Worm (Caenorhabditis elegans): ENCODE results near the gene K04E7.1.

The K04E7.1 gene

ce11 chrX:6433688-6434087 is 28.1 kb upstream of the K04E7.1 start, which contains the start of gene K10C2.2:
Gene K10C2.2, minus strand, starts transcription at chrX:6433788.
- no peak for TF ChIP-seq klf-2 (GFP tag; conservative IDR thresholded peaks at IDR 0.05)
- no peak for TF ChIP-seq T22C8.4 (GFP tag; IDR thresholded peaks at IDR 0.05)
- TF ChIP-seq ztf-23 (GFP tag; IDR thresholded peaks at IDR 0.05): no peak
- TF ChIP-seq ref-1 (GFP tag; conservative IDR thresholded peaks at IDR 0.05): no peak
- TF ChIP-seq med-1 (GFP tag; optimal IDR thresholded peaks at IDR 0.05; ENCODE audit: insufficient read depth): no peak
- TF ChIP-seq flt-1 (GFP tag; IDR thresholded peaks at IDR 0.05): no peak
- TF ChIP-seq tab-1 (GFP tag; IDR thresholded peaks at IDR 0.05): no peak
- TF ChIP-seq ztf-29 (GFP tag; IDR thresholded peaks at IDR 0.05): no peak
- TF ChIP-seq cog-1 (tag; optimal IDR thresholded peaks at IDR 0.05): no peak

ce11 chrX:6435812-6436211 is 26.0 kb upstream of the K04E7.1 start:
- TF ChIP-seq cog-1 (tag; optimal IDR thresholded peaks at IDR 0.05): no peak
- TF ChIP-seq med-1 (GFP tag; optimal IDR thresholded peaks at IDR 0.05; ENCODE audit: insufficient read depth): no peak
- TF ChIP-seq klf-2 (GFP tag; conservative IDR thresholded peaks at IDR 0.05): no peak
- TF ChIP-seq ztf-29 (GFP tag; IDR thresholded peaks at IDR 0.05): no peak
- TF ChIP-seq tab-1 (GFP tag; IDR thresholded peaks at IDR 0.05): no peak
- no peak for TF ChIP-seq T22C8.4 (GFP tag; IDR thresholded peaks at IDR 0.05)
- TF ChIP-seq flt-1 (GFP tag; IDR thresholded peaks at IDR 0.05): no peak
- no peak for TF ChIP-seq ref-1 (GFP tag; conservative IDR thresholded peaks at IDR 0.05)
- no peak for TF ChIP-seq ztf-23 (GFP tag; IDR thresholded peaks at IDR 0.05)

- TF ChIP-seq T22C8.4 (GFP tag; IDR thresholded peaks at IDR 0.05): no peak
- TF ChIP-seq cog-1 (tag; optimal IDR thresholded peaks at IDR 0.05): no peak
- no peak for TF ChIP-seq ztf-29 (GFP tag; IDR thresholded peaks at IDR 0.05)
- TF ChIP-seq flt-1 (GFP tag; IDR thresholded peaks at IDR 0.05): no peak
- no peak for TF ChIP-seq ztf-23 (GFP tag; IDR thresholded peaks at IDR 0.05)
- no peak for TF ChIP-seq tab-1 (GFP tag; IDR thresholded peaks at IDR 0.05)
- TF ChIP-seq med-1 (GFP tag; optimal IDR thresholded peaks at IDR 0.05; ENCODE audit: insufficient read depth): no peak
- no peak for TF ChIP-seq ref-1 (GFP tag; conservative IDR thresholded peaks at IDR 0.05)
Measured at ce11 chrX:6437545-6437944, 24.3 kb upstream of the K04E7.1 start, which contains the start of gene K10C2.8. Gene K10C2.8, minus strand, starts transcription at chrX:6437645.

ce11 chrX:6440464-6440863 is 21.4 kb upstream of the K04E7.1 start, which contains the start of gene K10C2.14:
Gene K10C2.14, minus strand, starts transcription at chrX:6440564.
- TF ChIP-seq flt-1 (GFP tag; IDR thresholded peaks at IDR 0.05) (no peak), ref-1 (GFP tag; conservative IDR thresholded peaks at IDR 0.05) (no peak), ztf-29 (GFP tag; IDR thresholded peaks at IDR 0.05) (no peak), cog-1 (tag; optimal IDR thresholded peaks at IDR 0.05) (no peak), ztf-23 (GFP tag; IDR thresholded peaks at IDR 0.05) (no peak), tab-1 (GFP tag; IDR thresholded peaks at IDR 0.05) (no peak), klf-2 (GFP tag; conservative IDR thresholded peaks at IDR 0.05) (no peak), T22C8.4 (GFP tag; IDR thresholded peaks at IDR 0.05) (no peak), med-1 (GFP tag; optimal IDR thresholded peaks at IDR 0.05; ENCODE audit: insufficient read depth) (no peak)

ce11 chrX:6443373-6443772 is 18.5 kb upstream of the K04E7.1 start, which contains the start of gene K10C2.7:
Gene K10C2.7, minus strand, starts transcription at chrX:6443473.
- no peak for TF ChIP-seq ztf-23 (GFP tag; IDR thresholded peaks at IDR 0.05)
- TF ChIP-seq med-1 (GFP tag; optimal IDR thresholded peaks at IDR 0.05; ENCODE audit: insufficient read depth): no peak
- TF ChIP-seq ref-1 (GFP tag; conservative IDR thresholded peaks at IDR 0.05): no peak
- TF ChIP-seq T22C8.4 (GFP tag; IDR thresholded peaks at IDR 0.05): no peak
- no peak for TF ChIP-seq flt-1 (GFP tag; IDR thresholded peaks at IDR 0.05)
- no peak for TF ChIP-seq klf-2 (GFP tag; conservative IDR thresholded peaks at IDR 0.05)
- TF ChIP-seq ztf-29 (GFP tag; IDR thresholded peaks at IDR 0.05): no peak
- TF ChIP-seq tab-1 (GFP tag; IDR thresholded peaks at IDR 0.05): no peak
- TF ChIP-seq cog-1 (tag; optimal IDR thresholded peaks at IDR 0.05): no peak

- no peak for TF ChIP-seq T22C8.4 (GFP tag; IDR thresholded peaks at IDR 0.05)
Measured at ce11 chrX:6445239-6445638, 16.6 kb upstream of the K04E7.1 start.

ce11 chrX:6446564-6446963 is 15.3 kb upstream of the K04E7.1 start, which contains the start of gene asp-14:
Gene asp-14, minus strand, starts transcription at chrX:6446664.
- TF ChIP-seq ztf-23 (GFP tag; IDR thresholded peaks at IDR 0.05): no peak
- no peak for TF ChIP-seq T22C8.4 (GFP tag; IDR thresholded peaks at IDR 0.05)
- TF ChIP-seq ref-1 (GFP tag; conservative IDR thresholded peaks at IDR 0.05): no peak
- no peak for TF ChIP-seq tab-1 (GFP tag; IDR thresholded peaks at IDR 0.05)
- no peak for TF ChIP-seq klf-2 (GFP tag; conservative IDR thresholded peaks at IDR 0.05)
- no peak for TF ChIP-seq ztf-29 (GFP tag; IDR thresholded peaks at IDR 0.05)
- no peak for TF ChIP-seq flt-1 (GFP tag; IDR thresholded peaks at IDR 0.05)
- no peak for TF ChIP-seq cog-1 (tag; optimal IDR thresholded peaks at IDR 0.05)
- no peak for TF ChIP-seq med-1 (GFP tag; optimal IDR thresholded peaks at IDR 0.05; ENCODE audit: insufficient read depth)

- TF ChIP-seq ref-1 (GFP tag; conservative IDR thresholded peaks at IDR 0.05): no peak
- no peak for TF ChIP-seq flt-1 (GFP tag; IDR thresholded peaks at IDR 0.05)
- TF ChIP-seq ztf-29 (GFP tag; IDR thresholded peaks at IDR 0.05): no peak
- no peak for TF ChIP-seq med-1 (GFP tag; optimal IDR thresholded peaks at IDR 0.05; ENCODE audit: insufficient read depth)
- TF ChIP-seq ztf-23 (GFP tag; IDR thresholded peaks at IDR 0.05): no peak
- TF ChIP-seq klf-2 (GFP tag; conservative IDR thresholded peaks at IDR 0.05): no peak
- no peak for TF ChIP-seq T22C8.4 (GFP tag; IDR thresholded peaks at IDR 0.05)
- no peak for TF ChIP-seq cog-1 (tag; optimal IDR thresholded peaks at IDR 0.05)
- TF ChIP-seq tab-1 (GFP tag; IDR thresholded peaks at IDR 0.05): no peak
Measured at ce11 chrX:6448866-6449400, 12.9 kb upstream of the K04E7.1 start, which contains the start of gene fah-1. Gene fah-1, minus strand, starts transcription at chrX:6448916.

- TF ChIP-seq tab-1 (GFP tag; IDR thresholded peaks at IDR 0.05): no peak
- no peak for TF ChIP-seq ztf-29 (GFP tag; IDR thresholded peaks at IDR 0.05)
- no peak for TF ChIP-seq T22C8.4 (GFP tag; IDR thresholded peaks at IDR 0.05)
- TF ChIP-seq med-1 (GFP tag; optimal IDR thresholded peaks at IDR 0.05; ENCODE audit: insufficient read depth): no peak
- no peak for TF ChIP-seq ref-1 (GFP tag; conservative IDR thresholded peaks at IDR 0.05)
- TF ChIP-seq flt-1 (GFP tag; IDR thresholded peaks at IDR 0.05): no peak
- no peak for TF ChIP-seq ztf-23 (GFP tag; IDR thresholded peaks at IDR 0.05)
- no peak for TF ChIP-seq cog-1 (tag; optimal IDR thresholded peaks at IDR 0.05)
- no peak for TF ChIP-seq klf-2 (GFP tag; conservative IDR thresholded peaks at IDR 0.05)
Measured at ce11 chrX:6450839-6451491, 10.9 kb upstream of the K04E7.1 start, which contains the start of the genes grl-6 and K10C2.6. Gene grl-6, minus strand, starts transcription at chrX:6450939. Gene K10C2.6, plus strand, starts transcription at chrX:6451441.

Data from whole organism, midembryonic.